Fruit fly (Drosophila melanogaster) whole organism, embryonic: ENCODE data around the gene CG10793.

Source experiments
- CG13296 ChIP-seq: fragments of 200-800 bp; sonication (Bioruptor generic); optimal IDR thresholded peaks from 3 replicates; lab custom pipeline; 2018; ENCODE audit warnings: missing biosample characterization, mild to moderate bottlenecking, missing genetic modification characterization
- CG16815 ChIP-seq: fragments of 200-800 bp; sonication (Bioruptor generic); optimal IDR thresholded peaks from 3 replicates; lab custom pipeline; 2017; ENCODE audit warnings: missing biosample characterization, mild to moderate bottlenecking, missing genetic modification characterization
- CG17359 ChIP-seq: fragments of 200-800 bp; sonication (Bioruptor generic); optimal IDR thresholded peaks from 3 replicates; lab custom pipeline; 2018; ENCODE audit warnings: missing biosample characterization, mild to moderate bottlenecking, missing genetic modification characterization, moderate library complexity
- CG17912 ChIP-seq: fragments of 200-800 bp; sonication (Bioruptor generic); optimal IDR thresholded peaks from 2 replicates; lab custom pipeline; 2018; ENCODE audit warnings: missing biosample characterization, mild to moderate bottlenecking, missing genetic modification characterization
- CG18262 ChIP-seq: fragments of 200-800 bp; optimal IDR thresholded peaks from 3 replicates; lab custom pipeline; 2019; ENCODE audit warnings: missing biosample characterization, mild to moderate bottlenecking, missing genetic modification characterization, moderate library complexity
- CG18764 ChIP-seq: fragments of 200-800 bp; sonication (Bioruptor generic); optimal IDR thresholded peaks from 3 replicates; lab custom pipeline; 2016; ENCODE audit warnings: missing biosample characterization, missing genetic modification characterization
- CG2199 ChIP-seq: fragments of 200-800 bp; sonication (Bioruptor generic); IDR thresholded peaks from 3 replicates; pipeline ENCODE4 v1.3.6; 2022; ENCODE audit warnings: missing biosample characterization, missing genetic modification characterization
- CG30403 ChIP-seq: fragments of 200-800 bp; sonication (Bioruptor generic); optimal IDR thresholded peaks from 3 replicates; lab custom pipeline; 2016; ENCODE audit warnings: missing biosample characterization, missing genetic modification characterization
- CG3847 ChIP-seq: fragments of 200-800 bp; sonication (Bioruptor generic); IDR thresholded peaks from 2 replicates; pipeline ENCODE4 v1.3.6; 2022; ENCODE audit warnings: missing biosample characterization, missing genetic modification characterization
- CG42726 ChIP-seq: fragments of 200-800 bp; sonication (Bioruptor generic); IDR thresholded peaks from 2 replicates; pipeline ENCODE4 v1.3.6; 2022; ENCODE audit warnings: missing biosample characterization, missing genetic modification characterization; ENCODE audit not compliant: partially characterized antibody
- CG4328 ChIP-seq: fragments of 200-800 bp; sonication (Bioruptor generic); optimal IDR thresholded peaks from 3 replicates; lab custom pipeline; 2017; ENCODE audit warnings: missing biosample characterization, missing genetic modification reagents, missing genetic modification characterization
- CG7987 ChIP-seq: fragments of 200-800 bp; sonication (Bioruptor generic); optimal IDR thresholded peaks from 2 replicates; lab custom pipeline; 2018; ENCODE audit warnings: missing biosample characterization, mild to moderate bottlenecking, missing genetic modification characterization, moderate library complexity
- CG8924 ChIP-seq: fragments of 200-800 bp; optimal IDR thresholded peaks from 3 replicates; lab custom pipeline; 2019; ENCODE audit warnings: missing biosample characterization, mild to moderate bottlenecking, missing genetic modification characterization, moderate library complexity
- CG9817 ChIP-seq: fragments of 200-800 bp; sonication (Bioruptor generic); optimal IDR thresholded peaks from 2 replicates; lab custom pipeline; 2018; ENCODE audit warnings: missing biosample characterization, mild to moderate bottlenecking, missing genetic modification characterization, moderate library complexity
- CG9876 ChIP-seq: fragments of 200-800 bp; sonication (Bioruptor generic); optimal IDR thresholded peaks from 2 replicates; lab custom pipeline; 2016; ENCODE audit warnings: missing biosample characterization, missing genetic modification characterization
- CHES-1-like ChIP-seq: fragments of 200-800 bp; sonication (Bioruptor generic); optimal IDR thresholded peaks from 2 replicates; lab custom pipeline; 2016; ENCODE audit warnings: missing biosample characterization, missing genetic modification characterization
- Camta ChIP-seq: fragments of 200-800 bp; sonication (Bioruptor generic); optimal IDR thresholded peaks from 2 replicates; lab custom pipeline; 2016; ENCODE audit warnings: missing biosample characterization, missing genetic modification characterization
- Chrac-16 ChIP-seq: fragments of 200-800 bp; sonication (Bioruptor generic); optimal IDR thresholded peaks from 3 replicates; lab custom pipeline; 2016; ENCODE audit warnings: missing biosample characterization, missing genetic modification characterization
- CoRest ChIP-seq: fragments of 200-800 bp; sonication (Bioruptor generic); optimal IDR thresholded peaks from 3 replicates; lab custom pipeline; 2018; ENCODE audit warnings: missing biosample characterization, mild to moderate bottlenecking, missing genetic modification characterization, moderate library complexity
- D19A ChIP-seq: fragments of 200-800 bp; optimal IDR thresholded peaks from 3 replicates; lab custom pipeline; 2019; ENCODE audit warnings: missing biosample characterization, mild to moderate bottlenecking, missing genetic modification characterization, moderate library complexity
- D19B ChIP-seq: fragments of 200-800 bp; sonication (Bioruptor generic); optimal IDR thresholded peaks from 2 replicates; lab custom pipeline; 2017; ENCODE audit warnings: missing biosample characterization, mild to moderate bottlenecking, missing genetic modification characterization
- Dad ChIP-seq: fragments of 200-800 bp; sonication (Bioruptor generic); optimal IDR thresholded peaks from 3 replicates; lab custom pipeline; 2016; ENCODE audit warnings: missing biosample characterization, missing genetic modification characterization
- Doc3 ChIP-seq: fragments of 200-800 bp; sonication (Bioruptor generic); IDR thresholded peaks from 3 replicates; pipeline ENCODE4 v1.3.6; 2022; ENCODE audit warnings: missing biosample characterization, missing genetic modification characterization; ENCODE audit not compliant: partially characterized antibody
- HHEX ChIP-seq: fragments of 200-800 bp; sonication (Bioruptor generic); optimal IDR thresholded peaks from 3 replicates; lab custom pipeline; 2017; ENCODE audit warnings: missing biosample characterization, mild to moderate bottlenecking, missing genetic modification characterization, missing genetic modification reagents
- HLHmδ ChIP-seq: fragments of 200-800 bp; sonication (Bioruptor generic); optimal IDR thresholded peaks from 2 replicates; lab custom pipeline; 2018; ENCODE audit warnings: missing biosample characterization, mild to moderate bottlenecking, missing genetic modification characterization, moderate library complexity
- Lhr ChIP-seq: fragments of 200-800 bp; sonication (Bioruptor generic); optimal IDR thresholded peaks from 3 replicates; lab custom pipeline; 2017; ENCODE audit warnings: mild to moderate bottlenecking, missing biosample characterization, missing genetic modification reagents, missing genetic modification characterization
- Mad ChIP-seq: fragments of 200-800 bp; sonication (Bioruptor generic); optimal IDR thresholded peaks from 2 replicates; lab custom pipeline; 2016; ENCODE audit warnings: missing biosample characterization, missing genetic modification characterization
- Meics ChIP-seq: fragments of 200-800 bp; sonication (Bioruptor generic); optimal IDR thresholded peaks from 2 replicates; lab custom pipeline; 2017; ENCODE audit warnings: missing biosample characterization, mild to moderate bottlenecking, missing genetic modification characterization
- NFAT ChIP-seq: fragments of 200-800 bp; sonication (Bioruptor generic); IDR thresholded peaks from 2 replicates; pipeline ENCODE4 v1.3.6; 2022; ENCODE audit warnings: missing biosample characterization, missing genetic modification characterization
- Oli ChIP-seq: fragments of 200-800 bp; sonication (Bioruptor generic); optimal IDR thresholded peaks from 2 replicates; lab custom pipeline; 2018; ENCODE audit warnings: missing biosample characterization, mild to moderate bottlenecking, missing genetic modification characterization, moderate library complexity
- Sry-δ ChIP-seq: fragments of 200-800 bp; sonication (Bioruptor generic); optimal IDR thresholded peaks from 2 replicates; lab custom pipeline; 2016; ENCODE audit warnings: missing biosample characterization, missing genetic modification characterization
- ac ChIP-seq: fragments of 200-800 bp; sonication (Bioruptor generic); optimal IDR thresholded peaks from 3 replicates; lab custom pipeline; 2017; ENCODE audit warnings: missing biosample characterization, mild to moderate bottlenecking, missing genetic modification characterization
- bigmax ChIP-seq: fragments of 200-800 bp; sonication (Bioruptor generic); optimal IDR thresholded peaks from 2 replicates; lab custom pipeline; 2018; ENCODE audit warnings: missing biosample characterization, mild to moderate bottlenecking, missing genetic modification characterization
- br ChIP-seq: fragments of >200 bp; optimal IDR thresholded peaks from 2 replicates; lab custom pipeline; 2017
- dm ChIP-seq: fragments of 200-800 bp; sonication (Bioruptor generic); optimal IDR thresholded peaks from 3 replicates; lab custom pipeline; 2016; ENCODE audit warnings: missing biosample characterization, missing genetic modification characterization
- gcm2 ChIP-seq: fragments of 200-800 bp; sonication (Bioruptor generic); optimal IDR thresholded peaks from 2 replicates; lab custom pipeline; 2016; ENCODE audit warnings: missing biosample characterization, missing genetic modification characterization
- hb ChIP-seq: fragments of 200-800 bp; sonication (Bioruptor generic); IDR thresholded peaks from 3 replicates; pipeline ENCODE4 v1.3.6; 2022; ENCODE audit warnings: missing biosample characterization, missing genetic modification characterization; ENCODE audit not compliant: partially characterized antibody
- hth ChIP-seq: fragments of >200 bp; optimal IDR thresholded peaks from 2 replicates; lab custom pipeline; 2017; ENCODE audit warnings: inconsistent platforms
- inv ChIP-seq: fragments of 200-800 bp; sonication (Bioruptor generic); IDR thresholded peaks from 2 replicates; pipeline ENCODE4 v1.3.6; 2022; ENCODE audit warnings: missing biosample characterization, missing genetic modification characterization; ENCODE audit not compliant: partially characterized antibody
- ken ChIP-seq: fragments of 200-800 bp; sonication (Bioruptor generic); IDR thresholded peaks from 3 replicates; pipeline ENCODE4 v1.3.6; 2022; ENCODE audit warnings: missing biosample characterization, missing genetic modification characterization
- kni ChIP-seq: fragments of 200-800 bp; sonication (Bioruptor generic); optimal IDR thresholded peaks from 3 replicates; lab custom pipeline; 2017; ENCODE audit warnings: mild to moderate bottlenecking, missing biosample characterization, missing genetic modification reagents, missing genetic modification characterization
- knrl ChIP-seq: fragments of 200-800 bp; sonication (Bioruptor generic); IDR thresholded peaks from 3 replicates; pipeline ENCODE4 v1.3.6; 2022; ENCODE audit warnings: missing biosample characterization, missing genetic modification characterization; ENCODE audit not compliant: partially characterized antibody
- lola ChIP-seq, 3 experiments: fragments of >200 bp in 2 of 3; fragments of 200-800 bp in 1 of 3; sonication (Bioruptor generic) in 1 of 3; optimal IDR thresholded peaks; 2 replicates each; lab custom pipeline; 2017 to 2019; ENCODE audit warnings: missing biosample characterization in 3 of 3, missing genetic modification characterization in 3 of 3, mild to moderate bottlenecking in 1 of 3, moderate library complexity in 1 of 3
- mam ChIP-seq: fragments of 200-800 bp; sonication (Bioruptor generic); optimal IDR thresholded peaks from 3 replicates; lab custom pipeline; 2016; ENCODE audit warnings: missing biosample characterization, missing genetic modification characterization
- mld ChIP-seq: fragments of 200-800 bp; sonication (Bioruptor generic); IDR thresholded peaks from 3 replicates; pipeline ENCODE4 v1.3.6; 2022; ENCODE audit warnings: missing biosample characterization, missing genetic modification characterization; ENCODE audit not compliant: partially characterized antibody
- nerfin-1 ChIP-seq: fragments of 200-800 bp; sonication (Bioruptor generic); optimal IDR thresholded peaks from 3 replicates; lab custom pipeline; 2019; ENCODE audit warnings: missing biosample characterization, mild to moderate bottlenecking, missing genetic modification characterization, moderate library complexity
- org-1 ChIP-seq: fragments of 200-800 bp; sonication (Bioruptor generic); optimal IDR thresholded peaks from 2 replicates; lab custom pipeline; 2017; ENCODE audit warnings: missing biosample characterization, missing genetic modification characterization
- pfk ChIP-seq: fragments of 200-800 bp; sonication (Bioruptor generic); optimal IDR thresholded peaks from 2 replicates; lab custom pipeline; 2018; ENCODE audit warnings: missing biosample characterization, mild to moderate bottlenecking, missing genetic modification characterization, moderate library complexity
- pita ChIP-seq: fragments of 200-800 bp; sonication (Bioruptor generic); optimal IDR thresholded peaks from 2 replicates; lab custom pipeline; 2017; ENCODE audit warnings: missing biosample characterization, mild to moderate bottlenecking, missing genetic modification characterization
- stc ChIP-seq: fragments of 200-800 bp; sonication (Bioruptor generic); IDR thresholded peaks from 2 replicates; pipeline ENCODE4 v1.3.6; 2022; ENCODE audit warnings: missing biosample characterization, missing genetic modification characterization

CG10793 gene

DNA sequence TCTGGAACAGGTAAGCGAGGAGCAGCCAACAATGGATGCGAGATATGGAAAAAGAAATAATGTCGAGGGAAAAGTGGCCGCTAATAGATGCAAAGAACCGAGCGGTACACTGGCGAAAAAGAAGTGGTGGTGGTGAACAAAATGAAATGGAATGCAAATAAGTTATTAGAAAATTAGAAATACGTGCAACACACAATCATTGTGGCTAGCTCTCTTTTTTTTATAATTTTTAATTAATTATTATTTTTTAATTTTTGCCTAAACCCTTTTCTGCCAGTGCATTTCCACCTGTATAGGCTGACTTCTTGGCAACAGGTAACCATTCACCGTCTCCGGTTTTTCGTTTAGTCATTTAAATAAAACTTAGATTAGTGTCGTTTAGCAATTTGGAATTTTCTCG is 39.0 kb upstream of the CG10793 start (continued):
- TF ChIP-seq CG4328 (GFP tag; lab: Kevin White, UChicago) (peak; percentile 50), pfk (GFP tag; lab: Kevin White, UChicago) (no peak), CG3847 (GFP tag; lab: Robert Waterston, UW) (peak; percentile 81), Sry-δ (GFP tag; lab: Kevin White, UChicago) (no peak), CG42726 (GFP tag; lab: Robert Waterston, UW) (no peak), knrl (no peak), Oli (tag; lab: Kevin White, UChicago) (peak; percentile 79), CG18262 (tag; lab: Kevin White, UChicago) (peak; percentile 87), CG9876 (no peak), ken (GFP tag; lab: Robert Waterston, UW) (peak; percentile 86), Mad (GFP tag; lab: Kevin White, UChicago) (peak; percentile 51), D19B (GFP tag; lab: Kevin White, UChicago) (peak; percentile 34), CG30403 (peak; percentile 77), CG8924 (tag; lab: Kevin White, UChicago) (peak; percentile 77), mld (GFP tag; lab: Robert Waterston, UW) (no peak), HLHmδ (GFP tag; lab: Kevin White, UChicago) (no peak), ac (GFP tag; lab: Kevin White, UChicago) (peak; percentile 79), bigmax (no peak), br (lab: Kevin White, UChicago) (no peak), inv (no peak), NFAT (GFP tag; lab: Robert Waterston, UW) (peak; percentile 66; the same call in 1 of the 2 replicates), stc (GFP tag; lab: Robert Waterston, UW) (peak; percentile 71), nerfin-1 (tag; lab: Kevin White, UChicago) (peak; percentile 74), Doc3 (GFP tag; lab: Robert Waterston, UW) (no peak), Chrac-16 (peak; percentile 78), hth (lab: Kevin White, UChicago) (no peak), CG9817 (tag; lab: Kevin White, UChicago) (peak; percentile 60), CG17912 (no peak), hb (GFP tag; lab: Robert Waterston, UW) (no peak), CG16815 (GFP tag; lab: Kevin White, UChicago) (peak; percentile 73), Dad (GFP tag; lab: Kevin White, UChicago) (peak; percentile 12), gcm2 (GFP tag; lab: Kevin White, UChicago) (peak; percentile 18), lola (GFP tag; optimal IDR thresholded peaks at IDR 0.05; lab: Kevin White, UChicago) (peak in 1 of 3 experiments; percentile 89), CG18764 (GFP tag; lab: Kevin White, UChicago) (peak; percentile 37), dm (GFP tag; lab: Kevin White, UChicago) (peak; percentile 81), org-1 (GFP tag; lab: Kevin White, UChicago) (peak; percentile 30), mam (GFP tag; lab: Kevin White, UChicago) (peak; percentile 1), pita (GFP tag; lab: Kevin White, UChicago) (no peak), CG7987 (GFP tag; lab: Kevin White, UChicago) (no peak), CG2199 (GFP tag; lab: Robert Waterston, UW) (peak; percentile 74; the same call in 2 of the 3 replicates), CG17359 (tag; lab: Kevin White, UChicago) (peak; percentile 70), HHEX (peak; percentile 78), CHES-1-like (peak; percentile 18), D19A (peak; percentile 72), kni (GFP tag; lab: Kevin White, UChicago) (no peak), Lhr (GFP tag; lab: Kevin White, UChicago) (peak; percentile 54), CoRest (tag; lab: Kevin White, UChicago) (peak; percentile 80), Meics (GFP tag; lab: Kevin White, UChicago) (peak; percentile 70), CG13296 (peak; percentile 48), Camta (GFP tag; lab: Kevin White, UChicago) (peak; percentile 53)
